Worm (Caenorhabditis elegans): ENCODE data around the gene F28H6.6.

F28H6.6 gene

DNA sequence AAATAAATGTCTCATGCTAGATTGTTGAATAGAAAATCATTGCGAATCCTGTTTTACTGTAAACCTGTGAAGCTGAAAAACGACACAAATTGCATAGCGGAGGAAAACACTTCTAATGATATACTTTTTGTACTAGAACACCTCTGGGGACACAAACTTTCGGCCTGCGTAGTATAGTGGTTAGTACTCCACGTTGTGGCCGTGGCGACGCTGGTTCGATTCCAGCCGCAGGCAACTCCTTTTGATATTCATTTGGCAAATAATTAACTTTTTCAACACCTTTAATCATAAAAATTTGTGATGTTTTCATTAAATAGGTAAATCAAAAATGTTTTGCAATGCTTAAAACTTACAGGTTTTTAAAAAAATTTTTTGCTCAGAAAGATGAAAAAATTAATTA, 9.2 kb upstream of the F28H6.6 start:
- TF ChIP-seq dao-5 (tag; optimal IDR thresholded peaks at IDR 0.05) (no peak), W03F9.2 (tag; optimal IDR thresholded peaks at IDR 0.05) (peak; percentile 23)

DNA sequence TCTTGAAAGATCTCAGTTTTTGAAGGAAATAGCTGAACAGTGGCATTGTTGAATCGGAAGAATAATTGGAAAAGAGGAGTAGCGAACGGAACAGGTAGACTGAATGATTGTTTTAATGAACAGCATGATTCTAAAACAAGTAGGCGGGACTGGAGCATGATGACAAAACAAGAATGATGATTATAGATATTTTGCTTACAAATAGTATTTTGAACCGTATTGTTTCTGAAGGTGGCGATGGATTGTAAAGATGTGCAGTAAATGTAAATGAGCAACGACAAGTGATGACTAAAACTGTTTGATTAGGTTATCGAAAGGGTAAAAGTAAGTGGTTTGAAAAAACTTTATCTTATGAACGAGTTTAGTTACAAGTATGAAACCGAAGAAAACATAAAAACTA, 8.6 kb upstream of the F28H6.6 start, which contains the start of gene F28H6.8:
Gene F28H6.8, minus strand, starts transcription at position 101 of the 400 bp plus-strand sequence.
- TF ChIP-seq dao-5 (tag; optimal IDR thresholded peaks at IDR 0.05): no peak
- no peak for TF ChIP-seq W03F9.2 (tag; optimal IDR thresholded peaks at IDR 0.05)
- no peak for TF ChIP-seq him-1 (tag; optimal IDR thresholded peaks at IDR 0.05)

DNA sequence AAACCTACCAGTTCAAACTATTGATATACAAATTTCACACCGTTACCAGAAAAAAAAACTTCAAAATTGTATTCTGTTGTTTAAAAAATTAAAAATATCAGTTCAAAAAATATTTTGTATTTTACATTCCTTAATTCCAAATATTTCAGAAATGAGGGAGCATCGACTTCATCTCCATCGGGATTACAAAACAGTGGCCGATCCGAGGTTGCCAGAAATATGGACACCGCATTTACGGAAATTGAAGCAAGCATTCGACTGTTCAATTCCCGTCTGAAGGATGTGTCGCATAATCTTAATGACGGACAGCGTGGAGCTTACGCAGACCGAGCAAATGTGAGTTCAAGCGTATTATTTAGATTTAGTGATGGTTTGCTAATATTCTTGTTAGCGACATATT, 7.0 kb upstream of the F28H6.6 start:
- TF ChIP-seq dao-5 (tag; optimal IDR thresholded peaks at IDR 0.05) (no peak), W03F9.2 (tag; optimal IDR thresholded peaks at IDR 0.05) (no peak), him-1 (tag; optimal IDR thresholded peaks at IDR 0.05) (no peak)

DNA sequence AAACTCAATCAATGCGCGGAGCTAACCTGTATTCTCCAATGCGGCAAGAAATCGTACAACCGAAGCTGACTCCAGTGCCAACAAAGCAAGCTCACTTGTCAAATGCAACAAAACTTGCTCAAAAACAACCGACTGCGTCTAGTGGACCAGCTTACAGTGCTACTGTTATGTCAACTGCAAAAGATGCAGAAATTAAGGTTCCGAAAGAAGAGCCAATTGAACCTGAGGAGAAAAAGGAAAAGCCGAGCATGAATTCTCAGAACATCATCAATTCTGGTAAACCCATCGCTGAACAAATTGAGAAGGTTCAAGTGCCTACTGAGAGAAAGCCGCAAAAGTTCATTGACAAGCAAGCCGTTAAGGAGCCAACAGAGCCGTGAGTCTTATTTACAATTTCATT, 5.8 kb upstream of the F28H6.6 start:
- no peak for TF ChIP-seq W03F9.2 (tag; optimal IDR thresholded peaks at IDR 0.05)
- no peak for TF ChIP-seq dao-5 (tag; optimal IDR thresholded peaks at IDR 0.05)
- no peak for TF ChIP-seq him-1 (tag; optimal IDR thresholded peaks at IDR 0.05)

DNA sequence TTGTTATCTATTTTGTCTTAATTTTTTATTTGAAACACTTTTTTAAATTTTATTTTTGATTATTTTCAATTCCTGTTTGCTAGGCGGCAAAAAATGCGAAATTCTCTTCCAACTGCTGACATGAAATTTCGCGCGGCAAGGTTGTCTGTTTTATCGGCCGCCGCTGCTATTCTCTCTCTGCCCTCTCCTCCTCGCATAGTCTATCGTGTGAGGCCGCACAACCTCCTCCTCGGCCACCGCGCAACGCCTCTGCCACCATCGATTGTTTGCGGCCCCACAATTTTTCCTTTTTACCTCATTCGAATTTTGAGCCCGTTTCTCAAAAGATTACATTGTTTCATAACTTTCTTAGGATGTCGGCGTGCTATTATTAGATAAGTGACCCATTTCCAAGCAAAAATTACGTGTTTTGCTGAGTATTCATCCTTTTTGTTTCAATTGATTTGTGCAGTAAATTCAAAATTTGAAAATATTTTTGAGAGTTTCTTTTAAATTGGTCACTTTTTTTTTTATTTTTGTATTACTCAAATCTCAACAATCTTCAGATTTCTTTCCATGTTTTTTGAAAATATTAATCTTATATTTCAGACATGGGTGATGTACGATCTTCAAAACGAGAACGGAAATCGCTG, 1.7 kb upstream of the F28H6.6 start, which contains the start of gene F28H6.4:
Gene F28H6.4, plus strand, starts transcription at position 582 of the 632 bp plus-strand sequence.
- TF ChIP-seq dao-5 (tag; optimal IDR thresholded peaks at IDR 0.05) (no peak), W03F9.2 (tag; optimal IDR thresholded peaks at IDR 0.05) (no peak), him-1 (tag; optimal IDR thresholded peaks at IDR 0.05) (no peak)

DNA sequence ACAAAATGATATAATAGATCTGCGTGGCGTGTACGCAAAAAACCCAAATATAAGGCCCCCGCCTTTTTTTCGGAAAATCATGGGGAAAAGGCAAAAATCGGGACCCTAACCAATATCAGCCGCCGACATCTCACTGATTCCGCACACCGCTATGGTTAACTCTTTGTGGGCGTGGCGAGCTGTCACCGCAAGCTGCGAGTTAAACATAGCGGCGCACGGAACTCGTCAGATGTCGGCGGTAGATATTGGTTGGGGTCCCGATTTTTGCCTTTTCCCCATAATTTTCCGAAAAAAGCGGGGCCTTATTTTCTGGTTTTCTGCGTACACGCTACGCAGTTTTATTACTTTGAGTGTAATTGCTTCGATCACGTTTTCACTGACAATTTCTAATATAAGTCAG, 6.9 kb downstream of the F28H6.6 start:
- TF ChIP-seq W03F9.2 (tag; optimal IDR thresholded peaks at IDR 0.05) (no peak), dao-5 (tag; optimal IDR thresholded peaks at IDR 0.05) (no peak), him-1 (tag; optimal IDR thresholded peaks at IDR 0.05) (no peak)

DNA sequence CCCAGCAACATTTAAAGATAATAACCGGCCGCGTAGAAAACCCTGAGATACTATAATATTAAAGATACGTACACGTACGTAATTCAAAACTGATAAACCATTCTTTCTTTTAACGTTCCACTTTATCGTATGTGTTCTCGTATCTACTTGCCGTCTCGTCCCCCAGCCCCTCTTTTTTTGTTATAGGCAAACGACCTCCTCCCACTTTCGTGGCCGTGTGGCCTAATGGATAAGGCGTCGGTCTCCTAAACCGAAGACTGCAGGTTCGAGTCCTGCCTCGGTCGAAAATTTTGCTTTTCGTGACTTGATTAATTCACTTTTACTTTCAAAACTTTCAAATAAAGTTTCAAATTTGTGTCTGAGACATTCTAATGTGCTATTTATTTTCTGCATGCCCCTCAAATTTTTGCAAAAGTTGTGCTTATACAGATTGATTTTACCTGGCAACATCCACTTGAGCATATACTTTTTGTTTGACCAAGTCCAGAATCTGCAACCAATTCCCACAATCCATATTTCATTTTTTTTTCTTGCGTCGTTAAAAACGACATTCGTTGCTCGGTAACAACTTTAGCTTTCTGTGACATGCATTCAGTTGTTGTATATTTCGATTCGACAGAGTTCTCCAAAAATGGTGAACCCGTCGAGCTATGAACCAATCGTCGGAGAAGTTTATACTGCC, 10.1 kb downstream of the F28H6.6 start, which contains the start of gene F28H6.7:
Gene F28H6.7, plus strand, starts transcription at position 632 of the 682 bp plus-strand sequence.
- TF ChIP-seq him-1 (tag; optimal IDR thresholded peaks at IDR 0.05): no peak
- peak; percentile 17 for TF ChIP-seq dao-5 (tag; optimal IDR thresholded peaks at IDR 0.05)

DNA sequence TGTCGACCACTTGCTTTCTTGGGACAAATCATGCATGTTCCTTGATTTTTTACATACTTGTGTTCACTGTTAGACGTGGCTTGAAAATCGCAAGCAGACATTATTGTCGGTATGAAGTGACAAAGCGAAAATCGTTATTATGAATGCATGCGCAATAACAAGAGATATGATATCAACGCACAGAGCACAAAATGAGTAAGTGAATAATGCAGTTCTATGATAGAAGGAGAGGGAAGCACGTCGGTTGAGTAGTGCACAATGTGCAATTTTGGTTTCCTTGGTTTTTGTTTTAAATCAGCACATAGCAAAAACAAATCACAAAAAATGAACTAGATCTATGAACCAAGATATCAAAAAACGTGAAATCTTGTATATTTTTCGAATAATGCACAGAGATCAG, 12.3 kb downstream of the F28H6.6 start, which contains the start of gene nhr-281:
Gene nhr-281, minus strand, starts transcription at position 101 of the 400 bp plus-strand sequence.
- TF ChIP-seq W03F9.2 (tag; optimal IDR thresholded peaks at IDR 0.05) (no peak), dao-5 (tag; optimal IDR thresholded peaks at IDR 0.05) (no peak)

DNA sequence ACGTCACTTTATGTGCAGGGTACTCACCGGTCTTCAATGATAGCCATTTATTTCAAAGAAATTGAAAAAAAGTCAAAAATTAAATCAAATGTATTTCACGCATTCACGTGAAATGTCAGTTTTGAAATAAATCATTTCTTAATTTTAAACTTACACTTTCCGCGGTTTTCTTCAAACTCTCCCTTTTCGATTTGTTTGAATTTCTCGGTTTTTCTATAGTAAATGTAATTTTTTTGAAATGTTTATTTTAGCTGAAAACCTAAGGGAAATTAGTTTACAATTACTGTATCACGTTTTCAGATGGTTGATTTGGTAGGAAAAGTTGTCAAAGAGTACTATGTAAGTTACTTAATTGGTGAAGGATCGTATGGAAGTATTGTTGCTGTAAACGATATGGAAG, 17.4 kb downstream of the F28H6.6 start, which contains the start of gene F16B12.7:
Gene F16B12.7, plus strand, starts transcription at position 301 of the 400 bp plus-strand sequence.
- TF ChIP-seq W03F9.2 (tag; optimal IDR thresholded peaks at IDR 0.05): no peak
- no peak for TF ChIP-seq dao-5 (tag; optimal IDR thresholded peaks at IDR 0.05)
- no peak for TF ChIP-seq him-1 (tag; optimal IDR thresholded peaks at IDR 0.05)

DNA sequence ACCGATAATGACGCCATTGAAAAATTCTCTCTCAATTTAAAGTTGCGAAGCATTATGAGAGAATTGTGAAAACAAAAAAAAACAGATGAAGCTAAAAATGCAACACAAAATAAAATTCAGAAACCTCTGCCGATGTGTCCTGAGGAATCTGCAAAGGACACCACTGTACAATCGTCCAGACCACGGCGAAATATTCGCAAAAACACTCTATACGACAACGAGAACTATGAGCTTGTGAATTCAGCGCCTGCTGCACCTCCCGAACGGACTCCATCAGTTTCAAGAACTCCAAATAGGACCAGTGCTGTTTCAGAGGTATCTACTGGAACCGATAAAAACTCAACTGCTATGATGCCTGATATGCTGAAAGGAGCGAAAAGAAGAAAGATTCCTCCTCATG, 23.2 kb downstream of the F28H6.6 start:
- TF ChIP-seq him-1 (tag; optimal IDR thresholded peaks at IDR 0.05) (no peak), W03F9.2 (tag; optimal IDR thresholded peaks at IDR 0.05) (no peak), dao-5 (tag; optimal IDR thresholded peaks at IDR 0.05) (no peak)

DNA sequence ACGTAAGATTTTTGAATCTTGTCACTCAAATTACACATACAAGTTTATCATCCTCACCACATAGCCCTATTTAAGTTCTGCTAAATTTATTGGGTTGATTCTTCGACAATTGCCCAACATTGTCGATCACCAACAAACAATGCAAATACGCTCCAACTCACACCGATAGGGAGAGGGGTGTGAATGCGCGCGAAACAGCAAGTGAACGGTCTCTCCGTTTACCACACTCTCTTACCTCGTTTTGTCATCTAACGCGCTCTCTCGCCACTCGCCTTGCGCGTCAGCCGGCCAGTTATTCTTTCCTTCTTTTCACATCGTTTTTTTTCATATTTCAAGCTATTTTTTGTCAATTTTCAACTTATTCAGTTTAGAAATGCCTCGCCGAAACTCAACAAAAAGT, 23.7 kb downstream of the F28H6.6 start, which contains the start of gene F16B12.6:
Gene F16B12.6, plus strand, starts transcription at position 331 of the 400 bp plus-strand sequence.
- TF ChIP-seq W03F9.2 (tag; optimal IDR thresholded peaks at IDR 0.05) (no peak), him-1 (tag; optimal IDR thresholded peaks at IDR 0.05) (peak; percentile 32)

DNA sequence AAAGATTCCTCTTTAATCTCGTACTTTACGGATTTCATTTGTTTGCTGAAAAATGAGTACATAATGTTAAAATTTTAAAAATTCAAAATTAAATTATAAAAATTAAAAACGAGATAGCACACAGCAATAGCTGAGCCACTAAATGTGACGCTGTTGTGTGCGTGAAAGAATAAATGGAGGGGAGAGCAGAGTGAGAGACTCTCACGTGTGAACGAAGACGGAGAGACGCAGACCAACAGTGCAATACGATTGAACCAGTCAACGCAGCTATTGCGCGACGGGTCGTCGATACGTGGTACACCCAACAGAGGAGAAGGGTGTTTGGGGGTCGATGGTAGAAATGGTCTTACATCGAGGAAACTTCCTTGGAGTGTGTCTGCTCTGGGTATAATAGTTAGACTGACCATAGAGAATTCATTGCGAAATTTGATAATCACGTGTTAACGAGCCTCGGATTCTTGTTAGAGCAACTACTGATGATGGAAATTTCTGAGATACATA, 27.0 kb downstream of the F28H6.6 start, which contains the start of gene F16B12.4:
Gene F16B12.4, minus strand, starts transcription at position 51 of the 501 bp plus-strand sequence.
- no peak for TF ChIP-seq him-1 (tag; optimal IDR thresholded peaks at IDR 0.05)
- no peak for TF ChIP-seq W03F9.2 (tag; optimal IDR thresholded peaks at IDR 0.05)
- TF ChIP-seq dao-5 (tag; optimal IDR thresholded peaks at IDR 0.05): no peak

DNA sequence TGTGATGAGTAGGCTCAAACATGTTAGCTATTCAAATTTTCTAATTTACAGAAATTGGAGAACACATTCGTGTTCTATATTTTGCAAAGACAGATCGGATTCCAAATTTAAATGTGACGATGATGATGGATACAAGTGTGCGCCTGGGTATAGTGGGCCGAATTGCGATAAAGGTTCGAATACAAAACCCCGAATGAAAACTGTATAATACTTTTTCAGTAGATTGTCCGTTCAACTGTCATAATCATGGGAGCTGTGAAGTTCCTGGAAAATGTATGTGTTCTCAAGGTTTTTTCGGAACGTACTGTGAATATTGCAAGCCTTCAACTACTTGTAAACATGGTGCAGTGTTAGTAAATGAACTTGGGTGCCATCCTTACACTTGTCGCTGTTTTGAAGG, 34.7 kb downstream of the F28H6.6 start:
- TF ChIP-seq W03F9.2 (tag; optimal IDR thresholded peaks at IDR 0.05) (no peak), dao-5 (tag; optimal IDR thresholded peaks at IDR 0.05) (no peak), him-1 (tag; optimal IDR thresholded peaks at IDR 0.05) (no peak)

DNA sequence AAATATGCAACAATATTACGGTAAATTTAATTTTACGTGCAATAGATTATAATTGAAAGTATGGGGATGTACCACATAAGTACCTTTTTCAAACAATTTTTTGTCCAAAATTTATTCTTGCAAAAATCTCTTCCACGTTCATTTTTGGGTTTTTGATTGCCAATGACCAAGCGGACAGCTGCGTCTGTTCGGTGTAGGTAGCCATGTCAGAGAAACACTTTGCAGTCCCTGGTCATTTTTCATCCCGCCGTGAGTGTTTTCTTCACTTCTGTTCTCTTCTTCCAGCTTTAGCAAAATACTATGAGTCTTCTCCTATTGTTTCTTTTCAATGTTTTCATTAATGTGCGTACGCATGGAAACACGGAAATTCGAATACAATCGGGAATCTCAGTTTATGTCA, 35.6 kb downstream of the F28H6.6 start, which contains the start of gene dsl-4:
Gene dsl-4, plus strand, starts transcription at position 301 of the 400 bp plus-strand sequence.
- TF ChIP-seq him-1 (tag; optimal IDR thresholded peaks at IDR 0.05): no peak
- TF ChIP-seq dao-5 (tag; optimal IDR thresholded peaks at IDR 0.05): no peak
- TF ChIP-seq W03F9.2 (tag; optimal IDR thresholded peaks at IDR 0.05): no peak

Data from whole organism, L4/young adult.